Fruit fly (Drosophila melanogaster): ENCODE data around the gene anchor.

DNA sequence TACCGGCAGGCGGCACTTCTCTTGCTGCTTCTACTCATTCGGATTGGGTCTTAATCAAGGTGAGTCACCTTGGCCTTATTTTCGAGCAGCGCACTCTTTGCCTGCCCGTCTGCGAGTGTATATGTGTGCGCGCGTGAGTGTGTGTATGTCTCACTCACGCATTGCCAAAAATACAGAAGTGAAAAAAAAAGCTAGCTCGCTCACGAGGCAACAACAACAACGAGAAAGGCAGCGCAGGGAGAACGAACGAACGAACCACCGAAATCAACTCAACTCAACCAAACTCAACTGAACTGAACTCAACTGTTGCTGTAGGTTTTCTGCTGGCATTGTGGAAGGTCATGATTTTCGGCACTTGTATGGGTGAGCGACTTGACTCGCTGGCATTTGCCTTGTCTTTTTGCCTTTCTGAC lies 7.6 kb upstream of the anchor start:
- TF ChIP-seq cic (GFP tag; optimal IDR thresholded peaks at IDR 0.05) (no peak), CG7045 (GFP tag; optimal IDR thresholded peaks at IDR 0.05) (no peak), pad (GFP tag; optimal IDR thresholded peaks at IDR 0.05) (no peak), ovo (GFP tag; optimal IDR thresholded peaks at IDR 0.05) (no peak), bab1 (GFP tag; optimal IDR thresholded peaks at IDR 0.05) (no peak), CG14711 (tag; optimal IDR thresholded peaks at IDR 0.05) (no peak), CG11617 (GFP tag; optimal IDR thresholded peaks at IDR 0.05) (no peak), CG7101 (tag; optimal IDR thresholded peaks at IDR 0.05) (no peak), tj (GFP tag; optimal IDR thresholded peaks at IDR 0.05) (peak; percentile 68)
